Worm (Caenorhabditis elegans) whole organism, early embryonic: Measurements from ENCODE around the gene arrd-25.

Experiments used
- B0310.2 ChIP-seq: sonication (generic microtip); optimal IDR thresholded peaks from 2 replicates; lab custom pipeline; 2016; ENCODE audit warnings: mild to moderate bottlenecking, missing genetic modification characterization, missing compliant biosample characterization
- ama-1 ChIP-seq: fragments of 150-350 bp; optimal IDR thresholded peaks from 2 replicates; lab custom pipeline; 2014
- ceh-13 ChIP-seq: fragments of 200-800 bp; sonication (Bioruptor generic); optimal IDR thresholded peaks from 2 replicates; lab custom pipeline; 2018; ENCODE audit warnings: mild to moderate bottlenecking, missing genetic modification characterization, missing compliant biosample characterization
- ceh-36 ChIP-seq: sonication (generic microtip); optimal IDR thresholded peaks from 2 replicates; lab custom pipeline; 2016; ENCODE audit warnings: missing genetic modification characterization, inconsistent platforms, missing compliant biosample characterization
- flt-1 ChIP-seq: fragments of 200-800 bp; sonication (Bioruptor generic); IDR thresholded peaks from 2 replicates; pipeline ENCODE4 v1.3.6; 2022; ENCODE audit warnings: missing genetic modification characterization, missing compliant biosample characterization
- hmbx-1 ChIP-seq: sonication (generic microtip); optimal IDR thresholded peaks from 2 replicates; lab custom pipeline; 2016; ENCODE audit warnings: mild to moderate bottlenecking, missing genetic modification characterization, missing compliant biosample characterization
- sea-1 ChIP-seq: fragments of 200-800 bp; sonication (Bioruptor generic); conservative IDR thresholded peaks from 2 replicates; pipeline ENCODE4 v1.3.6; 2022; ENCODE audit warnings: missing genetic modification characterization, missing compliant biosample characterization
- tbx-11 ChIP-seq: fragments of 200-800 bp; sonication (Bioruptor generic); IDR thresholded peaks from 2 replicates; pipeline ENCODE4 v1.3.6; 2022; ENCODE audit warnings: missing genetic modification characterization, missing compliant biosample characterization

- no peak for TF ChIP-seq hmbx-1 (tag; lab: Kevin White, UChicago)
- no peak for TF ChIP-seq sea-1 (GFP tag; lab: Robert Waterston, UW)
- no peak for TF ChIP-seq ama-1 (lab: Kevin White, UChicago)
- no peak for TF ChIP-seq tbx-11 (GFP tag; lab: Robert Waterston, UW)
- no peak for TF ChIP-seq flt-1 (GFP tag; lab: Robert Waterston, UW)
- TF ChIP-seq B0310.2 (tag; lab: Kevin White, UChicago): no peak
- TF ChIP-seq ceh-36: no peak
- TF ChIP-seq ceh-13 (GFP tag; lab: Kevin White, UChicago): no peak
Observed at ce11 chrX:14053754-14054153, 20.2 kb downstream of the arrd-25 start.
